Fruit fly (Drosophila melanogaster): ENCODE results near the gene Blos2.

Gene Blos2

dm6 chr3L:11084557-11085231 is 23.3 kb downstream of the Blos2 start (continued):
- TF ChIP-seq CG8290 (GFP tag; optimal IDR thresholded peaks at IDR 0.05) (peak; percentile 95), CG8290 (tag; optimal IDR thresholded peaks at IDR 0.05) (peak in 1 of 2 experiments; percentile 77), sr (GFP tag; IDR thresholded peaks at IDR 0.05) (peak; percentile 91), sens (GFP tag) (peak; percentile 100), tio (GFP tag; optimal IDR thresholded peaks at IDR 0.05) (peak; percentile 95), lab (GFP tag; optimal IDR thresholded peaks at IDR 0.05) (peak; percentile 94), jumu (GFP tag; optimal IDR thresholded peaks at IDR 0.05) (peak; percentile 95), klu (GFP tag; IDR thresholded peaks at IDR 0.05) (peak; percentile 79), CG10274 (GFP tag; optimal IDR thresholded peaks at IDR 0.05) (peak; percentile 73), ac (GFP tag; optimal IDR thresholded peaks at IDR 0.05) (peak; percentile 90), az2 (GFP tag; optimal IDR thresholded peaks at IDR 0.05) (peak; percentile 98), CG13894 (tag; optimal IDR thresholded peaks at IDR 0.05) (no peak), Dip3 (GFP tag; optimal IDR thresholded peaks at IDR 0.05) (peak; percentile 89), br (optimal IDR thresholded peaks at IDR 0.05) (no peak), fd64A (GFP tag; optimal IDR thresholded peaks at IDR 0.05) (peak; percentile 88), tgo (GFP tag; IDR thresholded peaks at IDR 0.05) (peak; percentile 95), H2.0 (GFP tag; IDR thresholded peaks at IDR 0.05) (peak; percentile 97), mam (GFP tag; optimal IDR thresholded peaks at IDR 0.05) (peak; percentile 92), zen2 (GFP tag; IDR thresholded peaks at IDR 0.05; ENCODE audit: partially characterized antibody) (no peak), CG10366 (GFP tag; IDR thresholded peaks at IDR 0.05) (peak; percentile 96), kni (GFP tag; optimal IDR thresholded peaks at IDR 0.05) (peak; percentile 41), Doc3 (GFP tag; IDR thresholded peaks at IDR 0.05; ENCODE audit: partially characterized antibody) (no peak), H15 (GFP tag; IDR thresholded peaks at IDR 0.05) (peak; percentile 95), zen (tag; optimal IDR thresholded peaks at IDR 0.05) (peak; percentile 94), CG5953 (GFP tag; IDR thresholded peaks at IDR 0.05) (peak; percentile 95), D19B (GFP tag; optimal IDR thresholded peaks at IDR 0.05) (peak; percentile 66), CG1024 (GFP tag; IDR thresholded peaks at IDR 0.05) (peak; percentile 94), Hey (tag; optimal IDR thresholded peaks at IDR 0.05) (peak; percentile 40), CG43689 (GFP tag; IDR thresholded peaks at IDR 0.05) (peak; percentile 89), CG9876 (GFP tag; optimal IDR thresholded peaks at IDR 0.05) (peak; percentile 89), ap (GFP tag; IDR thresholded peaks at IDR 0.05) (peak; percentile 97), CG1233 (GFP tag; optimal IDR thresholded peaks at IDR 0.05) (peak; percentile 95), corto (GFP tag; optimal IDR thresholded peaks at IDR 0.05) (peak; percentile 66), ssp (GFP tag; IDR thresholded peaks at IDR 0.05) (peak; percentile 86), CG1602 (GFP tag; optimal IDR thresholded peaks at IDR 0.05) (peak; percentile 97), Nf-YA (GFP tag; IDR thresholded peaks at IDR 0.05) (peak; percentile 96), Hr39 (optimal IDR thresholded peaks at IDR 0.05) (no peak), Gsc (GFP tag; IDR thresholded peaks at IDR 0.05) (peak; percentile 74), ewg (GFP tag; optimal IDR thresholded peaks at IDR 0.05) (peak; percentile 93), CG17612 (GFP tag; IDR thresholded peaks at IDR 0.05) (peak; percentile 82), knrl (GFP tag; IDR thresholded peaks at IDR 0.05; ENCODE audit: partially characterized antibody) (no peak), gem (tag; optimal IDR thresholded peaks at IDR 0.05) (peak; percentile 98), CG14860 (GFP tag; IDR thresholded peaks at IDR 0.05; ENCODE audit: partially characterized antibody) (no peak), CG11560 (tag; IDR thresholded peaks at IDR 0.05) (peak; percentile 74), ERR (GFP tag; optimal IDR thresholded peaks at IDR 0.05) (peak; percentile 87), nau (GFP tag; optimal IDR thresholded peaks at IDR 0.05) (no peak), Dll (GFP tag; IDR thresholded peaks at IDR 0.05; ENCODE audit: partially characterized antibody) (no peak), CG34224 (GFP tag; IDR thresholded peaks at IDR 0.05; ENCODE audit: partially characterized antibody) (no peak), CG12104 (GFP tag; optimal IDR thresholded peaks at IDR 0.05) (peak; percentile 96), CG15601 (tag; optimal IDR thresholded peaks at IDR 0.05) (peak; percentile 98), CG8924 (tag; optimal IDR thresholded peaks at IDR 0.05) (peak; percentile 97)
